Fruit fly (Drosophila melanogaster): ENCODE results near the gene CG9016.

DNA sequence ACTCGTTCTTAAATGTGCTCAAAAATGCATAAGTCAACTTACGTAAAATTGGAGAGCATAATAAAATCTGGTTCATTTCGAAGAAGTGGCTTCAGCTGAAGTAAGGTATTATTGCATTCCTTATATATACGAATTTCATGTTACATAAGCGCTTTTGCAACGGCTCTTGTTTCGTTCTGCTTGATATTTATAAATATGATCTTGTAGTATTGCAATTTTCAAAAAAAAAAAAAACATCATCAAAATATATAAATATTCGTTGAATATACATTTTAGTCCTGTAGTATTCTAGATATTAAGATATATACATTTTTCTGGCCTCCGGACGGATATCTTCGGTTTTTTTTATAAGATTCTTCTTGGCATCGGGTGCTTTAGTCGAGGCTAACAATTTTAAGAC is 29.7 kb downstream of the CG9016 start, which contains the start of gene Acp26Aa:
- TF ChIP-seq NK7.1 (GFP tag; optimal IDR thresholded peaks at IDR 0.05): no peak
- TF ChIP-seq HmgZ (tag; optimal IDR thresholded peaks at IDR 0.05): no peak
- TF ChIP-seq CG6813 (GFP tag; optimal IDR thresholded peaks at IDR 0.05): no peak
- no peak for TF ChIP-seq aop (GFP tag; IDR thresholded peaks at IDR 0.05)
- TF ChIP-seq CG15601 (tag; optimal IDR thresholded peaks at IDR 0.05): no peak
- no peak for TF ChIP-seq az2 (GFP tag; optimal IDR thresholded peaks at IDR 0.05)
- no peak for TF ChIP-seq CG9817 (tag; optimal IDR thresholded peaks at IDR 0.05)

Measured in whole organism, embryonic.